Fruit fly (Drosophila melanogaster): Measurements from ENCODE around the gene Skel.

- TF ChIP-seq CTCF (optimal IDR thresholded peaks at IDR 0.05): no peak
- no peak for TF ChIP-seq CG8478 (optimal IDR thresholded peaks at IDR 0.05)
Measured at dm6 chr3R:10639468-10639867, 47.3 kb upstream of the Skel start, which contains the start of gene hth.

All from S2 (cell line).